Fruit fly (Drosophila melanogaster) whole organism, wandering third instar larva: Measurements from ENCODE around the gene Sil1.

Source experiments
- CG32264 ChIP-seq: fragments of 200-800 bp; sonication (Bioruptor generic); optimal IDR thresholded peaks from 2 replicates; lab custom pipeline; 2016; ENCODE audit warnings: missing biosample characterization, missing genetic modification characterization
- Dfd ChIP-seq: fragments of >200 bp; optimal IDR thresholded peaks from 2 replicates; lab custom pipeline; 2017; ENCODE audit warnings: missing biosample characterization, missing genetic modification characterization
- Dif ChIP-seq: fragments of 200-275, 200-300 bp; sonication (Bioruptor generic); optimal IDR thresholded peaks from 2 replicates; lab custom pipeline; 2018; ENCODE audit warnings: missing biosample characterization, missing genetic modification characterization; ENCODE audit not compliant: partially characterized antibody
- GATAd ChIP-seq: sonication (Bioruptor generic); optimal IDR thresholded peaks from 2 replicates; lab custom pipeline; 2016; ENCODE audit warnings: missing biosample characterization, missing genetic modification characterization
- HLH106 ChIP-seq: fragments of 200-800 bp; optimal IDR thresholded peaks from 3 replicates; lab custom pipeline; 2019; ENCODE audit warnings: missing biosample characterization, mild to moderate bottlenecking, missing genetic modification characterization, moderate library complexity
- Hnf4 ChIP-seq: fragments of 200-800 bp; sonication (Bioruptor generic); optimal IDR thresholded peaks from 2 replicates; lab custom pipeline; 2016; ENCODE audit warnings: missing biosample characterization, mild to moderate bottlenecking, missing genetic modification characterization
- Hr78 ChIP-seq: fragments of >200 bp; optimal IDR thresholded peaks from 2 replicates; lab custom pipeline; 2017; ENCODE audit warnings: missing biosample characterization, missing genetic modification characterization
- Jra ChIP-seq: sonication (Bioruptor generic); optimal IDR thresholded peaks from 2 replicates; lab custom pipeline; 2016; ENCODE audit warnings: missing biosample characterization, missing genetic modification characterization
- Mio ChIP-seq: sonication (Bioruptor generic); optimal IDR thresholded peaks from 2 replicates; lab custom pipeline; 2016; ENCODE audit warnings: missing biosample characterization, missing genetic modification characterization
- Myc ChIP-seq: fragments of >200 bp; optimal IDR thresholded peaks from 2 replicates; lab custom pipeline; 2017
- N ChIP-seq: fragments of >200 bp; optimal IDR thresholded peaks from 2 replicates; lab custom pipeline; 2018; ENCODE audit warnings: missing biosample characterization, missing external identifiers, missing genetic modification characterization
- OdsH ChIP-seq: fragments of 200-800 bp; sonication (Bioruptor generic); optimal IDR thresholded peaks from 2 replicates; lab custom pipeline; 2016; ENCODE audit warnings: missing biosample characterization, mild to moderate bottlenecking, missing genetic modification characterization
- Rel ChIP-seq, 2 experiments: fragments of 200-800 bp; sonication (Bioruptor generic) in 1 of 2; optimal IDR thresholded peaks; 2 replicates in 1 of 2; 3 replicates in 1 of 2; lab custom pipeline; 2016 to 2019; ENCODE audit warnings: mild to moderate bottlenecking in 2 of 2, missing biosample characterization in 2 of 2, missing genetic modification characterization in 2 of 2, moderate library complexity in 1 of 2
- Sp1 ChIP-seq: fragments of 200-800 bp; sonication (Bioruptor generic); optimal IDR thresholded peaks from 3 replicates; lab custom pipeline; 2019; ENCODE audit warnings: missing biosample characterization, mild to moderate bottlenecking, missing genetic modification characterization, moderate library complexity
- br ChIP-seq: fragments of 200-800 bp; sonication (Bioruptor generic); optimal IDR thresholded peaks from 2 replicates; lab custom pipeline; 2016; ENCODE audit warnings: missing biosample characterization, missing genetic modification characterization
- brk ChIP-seq: fragments of 200-800 bp; sonication (Bioruptor generic); optimal IDR thresholded peaks from 2 replicates; lab custom pipeline; 2016; ENCODE audit warnings: missing biosample characterization, mild to moderate bottlenecking, missing genetic modification characterization
- dl ChIP-seq, 2 experiments: fragments of 175-275, 200-275 bp in 1 of 2; fragments of 200-275 bp in 1 of 2; sonication (Bioruptor generic); optimal IDR thresholded peaks; lab custom pipeline; 2018; ENCODE audit warnings: mild to moderate bottlenecking in 2 of 2, missing biosample characterization in 2 of 2, missing genetic modification characterization in 2 of 2, moderate library complexity in 2 of 2; ENCODE audit not compliant: partially characterized antibody in 2 of 2, insufficient read depth in 1 of 2
- dmrt93B ChIP-seq: fragments of 200-800 bp; sonication (Bioruptor generic); optimal IDR thresholded peaks from 2 replicates; lab custom pipeline; 2018; ENCODE audit warnings: missing biosample characterization, mild to moderate bottlenecking, missing genetic modification characterization
- ey ChIP-seq: fragments of 200-800 bp; sonication (Bioruptor generic); optimal IDR thresholded peaks from 2 replicates; lab custom pipeline; 2016; ENCODE audit warnings: missing biosample characterization, missing genetic modification characterization
- fru ChIP-seq: fragments of 200-800 bp; sonication (Bioruptor generic); optimal IDR thresholded peaks from 3 replicates; lab custom pipeline; 2016; ENCODE audit warnings: missing biosample characterization, mild to moderate bottlenecking, missing genetic modification characterization
- h ChIP-seq: fragments of 200-800 bp; sonication (Bioruptor generic); optimal IDR thresholded peaks from 3 replicates; lab custom pipeline; 2016; ENCODE audit warnings: missing biosample characterization, mild to moderate bottlenecking, missing genetic modification characterization
- jim ChIP-seq: fragments of 175-275, 200-325 bp; sonication (Bioruptor generic); optimal IDR thresholded peaks from 2 replicates; lab custom pipeline; 2016; ENCODE audit warnings: missing biosample characterization, mild to moderate bottlenecking, missing genetic modification characterization
- lola ChIP-seq: fragments of >200 bp; optimal IDR thresholded peaks from 2 replicates; lab custom pipeline; 2017; ENCODE audit warnings: missing biosample characterization, missing genetic modification characterization
- psq ChIP-seq: fragments of 200-800 bp; sonication (Bioruptor generic); optimal IDR thresholded peaks from 3 replicates; lab custom pipeline; 2017; ENCODE audit warnings: missing biosample characterization, mild to moderate bottlenecking, missing genetic modification characterization, moderate library complexity
- rgr ChIP-seq: fragments of 200-800 bp; sonication (Bioruptor generic); optimal IDR thresholded peaks from 3 replicates; lab custom pipeline; 2016; ENCODE audit warnings: missing biosample characterization, mild to moderate bottlenecking, missing genetic modification characterization
- sage ChIP-seq: fragments of 200-800 bp; sonication (Bioruptor generic); optimal IDR thresholded peaks from 2 replicates; lab custom pipeline; 2016; ENCODE audit warnings: missing biosample characterization, mild to moderate bottlenecking, missing genetic modification characterization
- tai ChIP-seq: sonication (Bioruptor generic); optimal IDR thresholded peaks from 2 replicates; lab custom pipeline; 2016; ENCODE audit warnings: missing biosample characterization, missing genetic modification characterization
- usp ChIP-seq: fragments of >200 bp; optimal IDR thresholded peaks from 2 replicates; lab custom pipeline; 2017; ENCODE audit warnings: missing biosample characterization, missing genetic modification characterization

Gene Sil1

DNA sequence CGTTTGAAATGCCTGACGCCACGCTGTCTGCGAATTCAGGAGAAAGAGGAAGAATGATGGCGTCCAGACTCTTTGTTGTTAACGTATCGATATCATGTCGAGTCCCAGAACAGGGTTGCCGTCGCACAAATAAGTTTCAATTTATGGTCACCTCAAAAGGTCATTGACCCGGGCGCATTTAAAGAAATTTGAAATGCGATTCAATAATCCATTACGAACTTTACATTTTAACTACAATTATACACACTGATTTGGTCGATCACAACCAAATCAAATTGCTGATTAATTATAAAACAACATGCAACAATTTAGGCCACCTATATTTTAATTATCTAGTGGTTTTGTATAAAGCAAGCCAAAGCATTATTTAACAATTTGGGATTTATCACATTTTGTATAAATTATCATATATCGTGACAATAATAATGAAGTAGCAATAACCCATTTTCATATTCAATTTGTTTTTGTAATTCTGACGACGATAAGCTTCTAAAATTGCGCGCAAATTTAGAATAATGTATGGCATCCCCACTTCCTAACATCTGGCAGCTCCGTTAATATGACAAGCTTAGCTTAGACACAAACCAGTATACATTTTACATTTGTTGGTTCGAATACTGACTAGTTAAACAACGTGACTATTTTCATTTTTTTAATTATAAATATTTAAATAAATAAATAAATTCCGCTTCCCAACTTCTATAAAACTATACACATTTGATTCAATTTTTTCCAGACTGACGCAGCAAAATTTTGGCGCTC, 9.9 kb upstream of the Sil1 start, which contains the start of gene bam:
TSS of gene bam (minus strand) at position 58 of the 762 bp plus-strand sequence.
- TF ChIP-seq jim (GFP tag; lab: Kevin White, UChicago) (no peak), br (GFP tag; lab: Kevin White, UChicago) (no peak), Jra (GFP tag; lab: Kevin White, UChicago) (no peak), usp (no peak), Rel (GFP tag; optimal IDR thresholded peaks at IDR 0.05; lab: Kevin White, UChicago) (no peak), Rel (tag; optimal IDR thresholded peaks at IDR 0.05; lab: Kevin White, UChicago) (peak; percentile 77), tai (no peak), lola (GFP tag; lab: Kevin White, UChicago) (no peak), Myc (lab: Kevin White, UChicago) (peak; percentile 51), dl (GFP tag; optimal IDR thresholded peaks at IDR 0.05; lab: Kevin White, UChicago; ENCODE audit: insufficient read depth in 1 of 2, partially characterized antibody in 2 of 2) (no peak), CG32264 (no peak), Mio (GFP tag; lab: Kevin White, UChicago) (no peak)

DNA sequence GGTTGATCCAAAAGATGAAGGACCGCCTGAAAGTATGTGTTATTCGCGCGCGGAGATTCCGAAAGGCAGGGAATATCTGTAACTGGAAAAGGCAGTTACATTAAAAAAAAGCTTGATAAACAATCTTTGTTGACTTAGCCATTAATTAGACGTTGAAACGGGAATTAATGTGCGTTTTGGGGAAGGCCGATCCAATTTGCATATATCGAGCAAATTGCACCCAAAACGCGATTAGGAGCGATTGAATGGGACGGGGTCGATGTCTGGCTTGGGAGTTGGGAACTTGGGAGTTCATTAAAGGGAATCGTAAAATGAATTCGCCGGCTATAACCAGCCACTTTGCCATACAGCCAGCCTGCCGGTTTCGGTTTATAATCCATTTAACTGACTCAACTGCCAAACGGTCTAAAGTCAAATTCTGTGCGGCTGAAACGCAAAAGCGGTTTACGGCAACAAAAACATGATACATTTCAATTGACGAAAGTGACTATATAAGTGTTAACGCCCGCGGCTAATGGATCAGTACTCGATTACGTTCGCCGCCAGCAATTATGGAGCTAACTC, 6.3 kb upstream of the Sil1 start, which contains the start of gene CG11854:
TSS of gene CG11854 (plus strand) at position 514 of the 564 bp plus-strand sequence.
- no peak for TF ChIP-seq Rel (GFP tag; optimal IDR thresholded peaks at IDR 0.05; lab: Kevin White, UChicago)
- peak; percentile 76 for TF ChIP-seq Rel (tag; optimal IDR thresholded peaks at IDR 0.05; lab: Kevin White, UChicago)
- TF ChIP-seq jim (GFP tag; lab: Kevin White, UChicago), result no peak

DNA sequence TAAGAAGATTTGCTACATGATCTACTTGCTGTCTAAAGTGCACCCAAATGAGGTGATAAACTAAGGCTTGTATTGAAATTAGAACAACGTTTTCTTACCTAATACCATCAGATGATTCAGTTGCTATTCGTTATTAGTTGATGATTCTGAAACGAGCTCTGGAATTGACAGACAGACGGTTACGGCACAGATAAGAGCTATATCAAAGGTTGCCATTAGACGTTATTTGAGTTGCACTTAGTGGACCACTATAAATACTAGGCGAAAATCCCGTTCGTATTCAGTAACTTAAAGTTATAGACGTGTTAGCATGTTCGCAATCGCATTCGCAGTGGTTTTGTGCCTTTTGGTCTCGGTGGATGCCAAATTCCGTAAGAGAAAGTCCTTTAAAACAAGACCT, 4.6 kb upstream of the Sil1 start, which contains the start of gene to:
TSS of gene to (plus strand) at position 301 of the 400 bp plus-strand sequence.
- TF ChIP-seq GATAd (GFP tag; lab: Kevin White, UChicago) (no peak), Hnf4 (GFP tag; lab: Kevin White, UChicago) (no peak), usp (no peak), OdsH (GFP tag; lab: Kevin White, UChicago) (no peak), br (GFP tag; lab: Kevin White, UChicago) (no peak), fru (no peak), jim (GFP tag; lab: Kevin White, UChicago) (no peak), sage (GFP tag; lab: Kevin White, UChicago) (no peak)
- TF ChIP-seq, all 38 proteins: peak for 0

DNA sequence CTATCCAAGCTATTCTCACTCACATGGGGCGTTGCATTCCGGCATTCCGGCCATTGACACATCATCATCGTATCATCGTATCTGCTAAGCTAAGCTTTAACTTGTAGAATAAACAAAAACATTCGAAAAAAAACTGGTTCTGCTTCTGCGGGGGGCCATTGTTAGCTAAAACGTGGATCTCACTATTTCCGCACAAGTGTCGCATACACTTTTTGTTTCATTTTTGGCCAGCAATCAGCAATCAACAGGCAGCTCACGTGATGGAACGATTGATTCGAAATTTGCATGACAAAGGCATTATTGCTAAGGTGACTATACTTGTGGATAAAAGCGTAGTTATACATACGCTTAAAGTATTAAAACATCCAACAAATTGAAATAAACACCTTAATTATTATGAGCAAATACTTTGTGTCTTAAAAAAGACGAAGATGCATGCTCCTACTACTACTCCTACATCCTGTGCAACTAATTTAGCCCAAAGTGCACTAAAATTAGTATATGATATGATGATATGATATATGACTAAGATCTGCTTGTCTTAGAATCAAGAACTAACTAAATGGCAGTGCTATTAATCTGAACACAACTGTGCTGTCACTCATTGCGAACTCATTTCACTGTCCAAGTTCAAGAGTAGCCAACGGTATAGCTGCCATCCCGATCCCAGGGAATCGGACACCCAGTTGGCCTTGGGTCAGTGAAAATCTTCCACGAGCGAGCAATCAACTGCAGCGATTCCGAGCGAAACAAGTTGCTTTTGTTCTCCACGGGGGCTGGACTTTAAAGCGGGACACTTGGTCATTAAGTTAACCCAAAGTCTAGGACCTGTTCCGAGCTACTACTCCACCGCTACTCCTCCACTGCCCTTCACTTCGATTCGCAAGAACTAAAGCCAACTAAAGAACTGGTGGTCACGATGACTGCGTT, 3.7 kb upstream of the Sil1 start:
- TF ChIP-seq Hr78 (GFP tag; lab: Kevin White, UChicago) (no peak), dl (GFP tag; optimal IDR thresholded peaks at IDR 0.05; lab: Kevin White, UChicago; ENCODE audit: insufficient read depth in 1 of 2, partially characterized antibody in 2 of 2) (no peak), ey (GFP tag; lab: Kevin White, UChicago) (no peak), sage (GFP tag; lab: Kevin White, UChicago) (no peak), N (GFP tag; lab: Kevin White, UChicago) (no peak), brk (GFP tag; lab: Kevin White, UChicago) (no peak), h (no peak), Jra (GFP tag; lab: Kevin White, UChicago) (no peak), dmrt93B (GFP tag; lab: Kevin White, UChicago) (no peak), lola (GFP tag; lab: Kevin White, UChicago) (no peak), usp (no peak), tai (no peak), rgr (GFP tag; lab: Kevin White, UChicago) (no peak), HLH106 (tag; lab: Kevin White, UChicago) (no peak), Dif (GFP tag; lab: Kevin White, UChicago) (no peak), CG32264 (no peak), fru (no peak), psq (GFP tag; lab: Kevin White, UChicago) (no peak), Sp1 (GFP tag; lab: Kevin White, UChicago) (no peak), Dfd (GFP tag; lab: Kevin White, UChicago) (no peak)
